Fruit fly (Drosophila melanogaster) whole organism, embryonic: Measurements from ENCODE around the gene CLS.

Experiments used
- CG10462 ChIP-seq: fragments of 200-800 bp; sonication (Bioruptor generic); optimal IDR thresholded peaks from 2 replicates; lab custom pipeline; 2016; ENCODE audit warnings: missing biosample characterization, missing genetic modification characterization
- CG11723 ChIP-seq: fragments of 200-800 bp; sonication (Bioruptor generic); optimal IDR thresholded peaks from 2 replicates; lab custom pipeline; 2017; ENCODE audit warnings: missing biosample characterization, mild to moderate bottlenecking, missing genetic modification characterization
- CG12769 ChIP-seq: fragments of 200-800 bp; sonication (Bioruptor generic); optimal IDR thresholded peaks from 2 replicates; lab custom pipeline; 2019; ENCODE audit warnings: missing biosample characterization, mild to moderate bottlenecking, missing genetic modification characterization, moderate library complexity
- CG13775 ChIP-seq: fragments of 200-800 bp; sonication (Bioruptor generic); optimal IDR thresholded peaks from 3 replicates; lab custom pipeline; 2017; ENCODE audit warnings: missing biosample characterization, mild to moderate bottlenecking, missing genetic modification characterization
- CG15514 ChIP-seq: fragments of 200-800 bp; sonication (Bioruptor generic); optimal IDR thresholded peaks from 3 replicates; lab custom pipeline; 2017; ENCODE audit warnings: missing biosample characterization, missing genetic modification characterization, mild to moderate bottlenecking, moderate library complexity, missing genetic modification reagents
- CG1603 ChIP-seq: fragments of 200-800 bp; sonication (Bioruptor generic); optimal IDR thresholded peaks from 2 replicates; lab custom pipeline; 2019; ENCODE audit warnings: missing biosample characterization, mild to moderate bottlenecking, missing genetic modification characterization, moderate library complexity
- CG18011 ChIP-seq: fragments of 200-800 bp; sonication (Bioruptor generic); optimal IDR thresholded peaks from 2 replicates; lab custom pipeline; 2017; ENCODE audit warnings: missing biosample characterization, missing genetic modification characterization, mild to moderate bottlenecking, moderate library complexity, missing genotype
- CG2129 ChIP-seq: fragments of 200-800 bp; sonication (Bioruptor generic); IDR thresholded peaks from 2 replicates; pipeline ENCODE4 v1.3.6; 2022; ENCODE audit warnings: missing biosample characterization, missing genetic modification characterization; ENCODE audit not compliant: partially characterized antibody
- CG30431 ChIP-seq: fragments of 200-800 bp; sonication (Bioruptor generic); optimal IDR thresholded peaks from 2 replicates; lab custom pipeline; 2017; ENCODE audit warnings: missing biosample characterization, missing genetic modification characterization
- CG31224 ChIP-seq: fragments of 200-800 bp; sonication (Bioruptor generic); IDR thresholded peaks from 2 replicates; pipeline ENCODE4 v1.3.6; 2022; ENCODE audit warnings: missing biosample characterization, missing genetic modification characterization
- CG34224 ChIP-seq: fragments of 200-800 bp; sonication (Bioruptor generic); IDR thresholded peaks from 3 replicates; pipeline ENCODE4 v1.3.6; 2022; ENCODE audit warnings: missing biosample characterization, missing genetic modification characterization; ENCODE audit not compliant: partially characterized antibody
- CG4282 ChIP-seq: fragments of 200-800 bp; sonication (Bioruptor generic); optimal IDR thresholded peaks from 2 replicates; lab custom pipeline; 2016; ENCODE audit warnings: missing biosample characterization, missing genetic modification characterization
- CG4617 ChIP-seq: fragments of 200-800 bp; sonication (Bioruptor generic); optimal IDR thresholded peaks from 3 replicates; lab custom pipeline; 2016; ENCODE audit warnings: missing biosample characterization, missing genetic modification characterization, borderline replicate concordance
- CG4707 ChIP-seq: fragments of 200-800 bp; sonication (Bioruptor generic); optimal IDR thresholded peaks from 2 replicates; lab custom pipeline; 2018; ENCODE audit warnings: missing biosample characterization, mild to moderate bottlenecking, missing genetic modification characterization, moderate library complexity
- CG6175 ChIP-seq: fragments of 200-800 bp; sonication (Bioruptor generic); IDR thresholded peaks from 3 replicates; pipeline ENCODE4 v1.3.6; 2022; ENCODE audit warnings: missing biosample characterization, missing genetic modification characterization
- CG6683 ChIP-seq: fragments of 200-800 bp; sonication (Bioruptor generic); optimal IDR thresholded peaks from 2 replicates; lab custom pipeline; 2017; ENCODE audit warnings: missing biosample characterization, mild to moderate bottlenecking, missing genetic modification characterization, missing genetic modification reagents
- CG7271 ChIP-seq: fragments of 200-800 bp; sonication (Bioruptor generic); optimal IDR thresholded peaks from 2 replicates; lab custom pipeline; 2018; ENCODE audit warnings: missing biosample characterization, mild to moderate bottlenecking, missing genetic modification characterization, moderate library complexity
- CG7556 ChIP-seq: fragments of 200-800 bp; sonication (Bioruptor generic); optimal IDR thresholded peaks from 2 replicates; lab custom pipeline; 2017; ENCODE audit warnings: missing biosample characterization, mild to moderate bottlenecking, missing genetic modification characterization
- CG8944 ChIP-seq: fragments of 200-800 bp; sonication (Bioruptor generic); optimal IDR thresholded peaks from 3 replicates; lab custom pipeline; 2016; ENCODE audit warnings: missing biosample characterization, missing genetic modification characterization
- Chrac-16 ChIP-seq: fragments of 200-800 bp; sonication (Bioruptor generic); optimal IDR thresholded peaks from 3 replicates; lab custom pipeline; 2016; ENCODE audit warnings: missing biosample characterization, missing genetic modification characterization
- Dbx ChIP-seq: fragments of 200-800 bp; sonication (Bioruptor generic); IDR thresholded peaks from 3 replicates; pipeline ENCODE4 v1.3.6; 2022; ENCODE audit warnings: missing biosample characterization, missing genetic modification characterization
- Doc2 ChIP-seq: fragments of 200-800 bp; sonication (Bioruptor generic); IDR thresholded peaks from 2 replicates; pipeline ENCODE4 v1.3.6; 2022; ENCODE audit warnings: missing biosample characterization, missing genetic modification characterization
- Doc3 ChIP-seq: fragments of 200-800 bp; sonication (Bioruptor generic); IDR thresholded peaks from 3 replicates; pipeline ENCODE4 v1.3.6; 2022; ENCODE audit warnings: missing biosample characterization, missing genetic modification characterization; ENCODE audit not compliant: partially characterized antibody
- Dp ChIP-seq: fragments of 200-800 bp; sonication (Bioruptor generic); optimal IDR thresholded peaks from 2 replicates; lab custom pipeline; 2018; ENCODE audit warnings: missing biosample characterization, mild to moderate bottlenecking, missing genetic modification characterization, moderate library complexity
- E2f2 ChIP-seq: fragments of 200-800 bp; sonication (Bioruptor generic); IDR thresholded peaks from 2 replicates; pipeline ENCODE4 v1.3.6; 2022; ENCODE audit warnings: missing biosample characterization, missing genetic modification characterization
- Ets97D ChIP-seq: fragments of 200-800 bp; sonication (Bioruptor generic); optimal IDR thresholded peaks from 3 replicates; lab custom pipeline; 2016; ENCODE audit warnings: missing biosample characterization, missing genetic modification characterization
- GATAe ChIP-seq: fragments of 200-800 bp; sonication (Bioruptor generic); conservative IDR thresholded peaks from 2 replicates; pipeline ENCODE4 v1.3.6; 2022; ENCODE audit warnings: missing biosample characterization, missing genetic modification characterization
- H2.0 ChIP-seq: fragments of 200-800 bp; sonication (Bioruptor generic); IDR thresholded peaks from 2 replicates; pipeline ENCODE4 v1.3.6; 2022; ENCODE audit warnings: missing biosample characterization, missing genetic modification characterization
- Hr51 ChIP-seq, 2 experiments: fragments of 200-800 bp; sonication (Bioruptor generic); optimal IDR thresholded peaks; 2 replicates in 1 of 2; 3 replicates in 1 of 2; lab custom pipeline; 2016 to 2018; ENCODE audit warnings: missing biosample characterization in 2 of 2, missing genetic modification characterization in 2 of 2, mild to moderate bottlenecking in 1 of 2, moderate library complexity in 1 of 2
- Kr ChIP-seq: fragments of 200-800 bp; sonication (Bioruptor generic); optimal IDR thresholded peaks from 2 replicates; lab custom pipeline; 2017; ENCODE audit warnings: missing biosample characterization, mild to moderate bottlenecking, missing genetic modification characterization
- Myb ChIP-seq: fragments of 200-800 bp; sonication (Bioruptor generic); optimal IDR thresholded peaks from 2 replicates; lab custom pipeline; 2016; ENCODE audit warnings: missing biosample characterization, missing genetic modification characterization
- NFAT ChIP-seq: fragments of 200-800 bp; sonication (Bioruptor generic); IDR thresholded peaks from 2 replicates; pipeline ENCODE4 v1.3.6; 2022; ENCODE audit warnings: missing biosample characterization, missing genetic modification characterization
- NK7.1 ChIP-seq: fragments of 200-800 bp; sonication (Bioruptor generic); optimal IDR thresholded peaks from 3 replicates; lab custom pipeline; 2016; ENCODE audit warnings: missing biosample characterization, missing genetic modification characterization
- Sry-β ChIP-seq: fragments of 200-800 bp; sonication (Bioruptor generic); optimal IDR thresholded peaks from 2 replicates; lab custom pipeline; 2018; ENCODE audit warnings: missing biosample characterization, mild to moderate bottlenecking, missing genetic modification characterization, moderate library complexity
- Xrp1 ChIP-seq: fragments of 200-800 bp; sonication (Bioruptor generic); IDR thresholded peaks from 2 replicates; pipeline ENCODE4 v1.3.6; 2022; ENCODE audit warnings: missing biosample characterization, missing genetic modification characterization
- bigmax ChIP-seq: fragments of 200-800 bp; sonication (Bioruptor generic); optimal IDR thresholded peaks from 2 replicates; lab custom pipeline; 2018; ENCODE audit warnings: missing biosample characterization, mild to moderate bottlenecking, missing genetic modification characterization
- dimm ChIP-seq: fragments of 200-800 bp; sonication (Bioruptor generic); IDR thresholded peaks from 2 replicates; pipeline ENCODE4 v1.3.6; 2022; ENCODE audit warnings: missing biosample characterization, missing genetic modification characterization
- gce ChIP-seq: fragments of 200-800 bp; sonication (Bioruptor generic); IDR thresholded peaks from 3 replicates; pipeline ENCODE4 v1.3.6; 2022; ENCODE audit warnings: missing biosample characterization, missing genetic modification characterization
- kay ChIP-seq: fragments of 200-800 bp; sonication (Bioruptor generic); optimal IDR thresholded peaks from 2 replicates; lab custom pipeline; 2016; ENCODE audit warnings: missing biosample characterization, missing genetic modification characterization
- ken ChIP-seq: fragments of 200-800 bp; sonication (Bioruptor generic); IDR thresholded peaks from 3 replicates; pipeline ENCODE4 v1.3.6; 2022; ENCODE audit warnings: missing biosample characterization, missing genetic modification characterization
- lab ChIP-seq: fragments of 200-800 bp; sonication (Bioruptor generic); optimal IDR thresholded peaks from 3 replicates; lab custom pipeline; 2017; ENCODE audit warnings: missing biosample characterization, missing genetic modification characterization, mild to moderate bottlenecking, moderate library complexity, missing genetic modification reagents
- lov ChIP-seq, 2 experiments: fragments of 200-800 bp in 1 of 2; fragments of >200 bp in 1 of 2; sonication (Bioruptor generic) in 1 of 2; IDR thresholded peaks in 1 of 2; optimal IDR thresholded peaks in 1 of 2; 2 replicates in 1 of 2; 3 replicates in 1 of 2; pipeline versions ENCODE4 v1.3.6 to Lab custom; 2017 to 2022; ENCODE audit warnings: missing biosample characterization in 1 of 2, missing genetic modification characterization in 1 of 2
- luna ChIP-seq: fragments of 200-800 bp; sonication (Bioruptor generic); optimal IDR thresholded peaks from 2 replicates; lab custom pipeline; 2016; ENCODE audit warnings: missing biosample characterization, missing genetic modification characterization
- pnt ChIP-seq: fragments of 200-800 bp; sonication (Bioruptor generic); optimal IDR thresholded peaks from 3 replicates; lab custom pipeline; 2016; ENCODE audit warnings: missing biosample characterization, missing genetic modification characterization
- row ChIP-seq: fragments of 200-800 bp; sonication (Bioruptor generic); IDR thresholded peaks from 3 replicates; pipeline ENCODE4 v1.3.6; 2022; ENCODE audit warnings: missing biosample characterization, missing genetic modification characterization
- schlank ChIP-seq: fragments of 200-800 bp; sonication (Bioruptor generic); optimal IDR thresholded peaks from 2 replicates; lab custom pipeline; 2018; ENCODE audit warnings: missing biosample characterization, mild to moderate bottlenecking, missing genetic modification characterization
- shn ChIP-seq: fragments of 200-800 bp; sonication (Bioruptor generic); optimal IDR thresholded peaks from 3 replicates; lab custom pipeline; 2016; ENCODE audit warnings: missing biosample characterization, missing genetic modification characterization
- tna ChIP-seq: fragments of 200-800 bp; sonication (Bioruptor generic); IDR thresholded peaks from 2 replicates; pipeline ENCODE4 v1.3.6; 2022; ENCODE audit warnings: missing biosample characterization, missing genetic modification characterization; ENCODE audit not compliant: partially characterized antibody
- zen ChIP-seq: fragments of 200-800 bp; sonication (Bioruptor generic); optimal IDR thresholded peaks from 3 replicates; lab custom pipeline; 2018; ENCODE audit warnings: missing biosample characterization, mild to moderate bottlenecking, missing genetic modification characterization, moderate library complexity

The CLS gene

dm6 chr3R:25684859-25685258 lies 2.3 kb downstream of the CLS start, which contains the start of gene RpL27 (continued):
- TF ChIP-seq CG8944 (GFP tag; lab: Kevin White, UChicago) (peak; percentile 33), gce (GFP tag; lab: Robert Waterston, UW) (peak; percentile 70; the same call in 2 of the 3 replicates), CG7556 (GFP tag; lab: Kevin White, UChicago) (peak; percentile 66), CG11723 (GFP tag; lab: Kevin White, UChicago) (peak; percentile 80), CG10462 (GFP tag; lab: Kevin White, UChicago) (peak; percentile 9), CG4617 (GFP tag; lab: Kevin White, UChicago) (peak; percentile 67), CG6175 (peak; percentile 66; the same call in 2 of the 3 replicates), CG12769 (peak; percentile 77), ken (GFP tag; lab: Robert Waterston, UW) (peak; percentile 85; the same call in 2 of the 3 replicates), CG7271 (tag; lab: Kevin White, UChicago) (peak; percentile 92), Doc2 (GFP tag; lab: Robert Waterston, UW) (no peak), Doc3 (GFP tag; lab: Robert Waterston, UW) (peak; percentile 34; the same call in 1 of the 3 replicates), Dbx (peak; percentile 87), Ets97D (GFP tag; lab: Kevin White, UChicago) (peak; percentile 99), NFAT (peak; percentile 81), CG1603 (tag; lab: Kevin White, UChicago) (peak; percentile 82), CG31224 (GFP tag; lab: Robert Waterston, UW) (peak; percentile 66), tna (GFP tag; lab: Robert Waterston, UW) (no peak; the same call in 1 of the 2 replicates), Myb (GFP tag; lab: Kevin White, UChicago) (peak; percentile 63), CG4707 (GFP tag; lab: Kevin White, UChicago) (peak; percentile 71), bigmax (GFP tag; lab: Kevin White, UChicago) (peak; percentile 70), CG6683 (GFP tag; lab: Kevin White, UChicago) (peak; percentile 68), Hr51 (GFP tag; optimal IDR thresholded peaks at IDR 0.05; lab: Kevin White, UChicago) (peak; percentile 66 to 67), pnt (GFP tag; lab: Kevin White, UChicago) (no peak), Sry-β (GFP tag; lab: Kevin White, UChicago) (peak; percentile 46), shn (GFP tag; lab: Kevin White, UChicago) (peak; percentile 65), CG30431 (GFP tag; lab: Kevin White, UChicago) (peak; percentile 24), CG2129 (no peak), Xrp1 (GFP tag; lab: Robert Waterston, UW) (peak; percentile 48; the same call in 1 of the 2 replicates), CG15514 (GFP tag; lab: Kevin White, UChicago) (peak; percentile 90), lov (optimal IDR thresholded peaks at IDR 0.05; lab: Kevin White, UChicago) (no peak), lov (GFP tag; IDR thresholded peaks at IDR 0.05; lab: Robert Waterston, UW) (peak; percentile 80; the same call in 2 of the 3 replicates), E2f2 (GFP tag; lab: Robert Waterston, UW) (peak; percentile 87), CG13775 (GFP tag; lab: Kevin White, UChicago) (peak; percentile 81), lab (GFP tag; lab: Kevin White, UChicago) (peak; percentile 95), NK7.1 (GFP tag; lab: Kevin White, UChicago) (peak; percentile 54), CG18011 (peak; percentile 73), zen (tag; lab: Kevin White, UChicago) (peak; percentile 72), Dp (GFP tag; lab: Kevin White, UChicago) (peak; percentile 76), Chrac-16 (peak; percentile 31), dimm (GFP tag; lab: Robert Waterston, UW) (no peak), row (GFP tag; lab: Robert Waterston, UW) (peak; percentile 39; the same call in 1 of the 3 replicates), schlank (tag; lab: Kevin White, UChicago) (peak; percentile 83), Kr (GFP tag; lab: Kevin White, UChicago) (peak; percentile 18), GATAe (GFP tag; lab: Robert Waterston, UW) (0 out of 2 replicates have a peak, but pooled peaks have one; percentile 8), luna (GFP tag; lab: Kevin White, UChicago) (no peak), kay (no peak), CG34224 (GFP tag; lab: Robert Waterston, UW) (peak; percentile 50; the same call in 1 of the 3 replicates), CG4282 (no peak), H2.0 (GFP tag; lab: Robert Waterston, UW) (peak; percentile 76)
